Fruit fly (Drosophila melanogaster): ENCODE measurements around the gene CG9692.
A peak's percentile ranks its signal among the peaks of the same experiment; 100 is the strongest.

CG9692 gene

dm6 chr3L:16664146-16664722, 40.5 kb upstream of the CG9692 start (continued):
- TF ChIP-seq lab (GFP tag; optimal IDR thresholded peaks at IDR 0.05) (peak; percentile 15), fd96Cb (tag; optimal IDR thresholded peaks at IDR 0.05) (no peak), Hsf (GFP tag; optimal IDR thresholded peaks at IDR 0.05) (no peak), pita (GFP tag; optimal IDR thresholded peaks at IDR 0.05) (no peak), CG2129 (GFP tag; IDR thresholded peaks at IDR 0.05; ENCODE audit: partially characterized antibody) (no peak), MESR4 (GFP tag; optimal IDR thresholded peaks at IDR 0.05) (no peak), E2f2 (GFP tag; IDR thresholded peaks at IDR 0.05) (no peak), h (optimal IDR thresholded peaks at IDR 0.05) (no peak), Deaf1 (tag; optimal IDR thresholded peaks at IDR 0.05) (no peak), ttk (GFP tag; IDR thresholded peaks at IDR 0.05) (no peak), CG4854 (GFP tag; optimal IDR thresholded peaks at IDR 0.05) (no peak), inv (GFP tag; IDR thresholded peaks at IDR 0.05; ENCODE audit: partially characterized antibody) (no peak), Dp (GFP tag; optimal IDR thresholded peaks at IDR 0.05) (no peak), CG30403 (GFP tag; optimal IDR thresholded peaks at IDR 0.05) (no peak), dati (GFP tag; IDR thresholded peaks at IDR 0.05) (no peak), lilli (GFP tag; optimal IDR thresholded peaks at IDR 0.05) (no peak), ato (GFP tag; IDR thresholded peaks at IDR 0.05; ENCODE audit: partially characterized antibody) (no peak), CG7963 (GFP tag; IDR thresholded peaks at IDR 0.05; ENCODE audit: partially characterized antibody) (no peak), grn (GFP tag; optimal IDR thresholded peaks at IDR 0.05) (peak; percentile 97), pzg (GFP tag; optimal IDR thresholded peaks at IDR 0.05) (no peak), CG9932 (GFP tag; IDR thresholded peaks at IDR 0.05) (no peak), CkIIα-i1 (GFP tag; IDR thresholded peaks at IDR 0.05) (no peak), ap (GFP tag; IDR thresholded peaks at IDR 0.05) (no peak), CG14441 (GFP tag; IDR thresholded peaks at IDR 0.05) (0 out of 2 replicates have a peak, but pooled peaks have one; percentile 13), CG3847 (GFP tag; IDR thresholded peaks at IDR 0.05) (no peak)

dm6 chr3L:16666429-16667005, 38.3 kb upstream of the CG9692 start:
- peak; percentile 0 for TF ChIP-seq HHEX (GFP tag; optimal IDR thresholded peaks at IDR 0.05)
- TF ChIP-seq Opbp (GFP tag; IDR thresholded peaks at IDR 0.05; ENCODE audit: partially characterized antibody): no peak
- no peak for TF ChIP-seq CG8924 (tag; optimal IDR thresholded peaks at IDR 0.05)
- TF ChIP-seq CG5953 (GFP tag; IDR thresholded peaks at IDR 0.05): no peak
- no peak for TF ChIP-seq Rfx (GFP tag; IDR thresholded peaks at IDR 0.05)
- peak; percentile 20 for TF ChIP-seq CG15269 (tag; optimal IDR thresholded peaks at IDR 0.05)
- peak; percentile 73 for TF ChIP-seq exex (tag; optimal IDR thresholded peaks at IDR 0.05)
- no peak for TF ChIP-seq CG4730 (GFP tag; IDR thresholded peaks at IDR 0.05)
- TF ChIP-seq tin (GFP tag; optimal IDR thresholded peaks at IDR 0.05): no peak
- no peak for TF ChIP-seq Doc2 (GFP tag; IDR thresholded peaks at IDR 0.05)
- TF ChIP-seq HmgZ (tag; optimal IDR thresholded peaks at IDR 0.05): no peak
- TF ChIP-seq Hand (GFP tag; optimal IDR thresholded peaks at IDR 0.05): no peak
- TF ChIP-seq gro (GFP tag; optimal IDR thresholded peaks at IDR 0.05): peak; percentile 18
- TF ChIP-seq ham (GFP tag; IDR thresholded peaks at IDR 0.05): no peak
- peak; percentile 84 for TF ChIP-seq sug (tag; optimal IDR thresholded peaks at IDR 0.05)
- no peak for TF ChIP-seq crp (GFP tag; optimal IDR thresholded peaks at IDR 0.05)
- TF ChIP-seq grn (GFP tag; optimal IDR thresholded peaks at IDR 0.05): peak; percentile 2
- no peak for TF ChIP-seq esg (GFP tag; conservative IDR thresholded peaks at IDR 0.05)
- no peak for TF ChIP-seq zf30C (GFP tag; optimal IDR thresholded peaks at IDR 0.05)
- TF ChIP-seq btn (GFP tag; optimal IDR thresholded peaks at IDR 0.05): no peak
- TF ChIP-seq sisA (GFP tag; IDR thresholded peaks at IDR 0.05): no peak
- 0 out of 4 replicates have a peak, but pooled peaks have one; percentile 46 for TF ChIP-seq chinmo (GFP tag; IDR thresholded peaks at IDR 0.05; ENCODE audit: partially characterized antibody)
- TF ChIP-seq CG11560 (tag; IDR thresholded peaks at IDR 0.05): no peak
- no peak for TF ChIP-seq CG16815 (GFP tag; optimal IDR thresholded peaks at IDR 0.05)
- TF ChIP-seq NFAT (GFP tag; IDR thresholded peaks at IDR 0.05): no peak
- no peak for TF ChIP-seq dpn (GFP tag; optimal IDR thresholded peaks at IDR 0.05)
- no peak for TF ChIP-seq CG34224 (GFP tag; IDR thresholded peaks at IDR 0.05; ENCODE audit: partially characterized antibody)

Data from whole organism, embryonic.